Fruit fly (Drosophila melanogaster) whole organism, embryonic: Measurements from ENCODE around the gene CG14329.
A peak's percentile ranks its signal among the peaks of the same experiment; 100 is the strongest.

Experiments
- Atf-2 ChIP-seq: fragments of 200-800 bp; sonication (Bioruptor generic); optimal IDR thresholded peaks from 2 replicates; lab custom pipeline; 2016; ENCODE audit warnings: missing biosample characterization, missing genetic modification characterization
- BEAF-32 ChIP-seq: fragments of 200-800 bp; sonication (Bioruptor generic); optimal IDR thresholded peaks from 3 replicates; lab custom pipeline; 2017; ENCODE audit warnings: missing biosample characterization, missing genetic modification characterization, mild to moderate bottlenecking, moderate library complexity, missing genetic modification reagents
- Blimp-1 ChIP-seq: fragments of 200-800 bp; sonication (Bioruptor generic); optimal IDR thresholded peaks from 3 replicates; lab custom pipeline; 2018; ENCODE audit warnings: missing biosample characterization, missing genetic modification characterization, mild to moderate bottlenecking, moderate library complexity, missing genetic modification reagents
- CG10654 ChIP-seq: fragments of 200-800 bp; sonication (Bioruptor generic); optimal IDR thresholded peaks from 2 replicates; lab custom pipeline; 2016; ENCODE audit warnings: missing biosample characterization, missing genetic modification characterization
- CG11456 ChIP-seq: fragments of 200-800 bp; sonication (Bioruptor generic); IDR thresholded peaks from 3 replicates; pipeline ENCODE4 v1.3.6; 2022; ENCODE audit warnings: missing biosample characterization, missing genetic modification characterization
- CG15696 ChIP-seq: fragments of 200-800 bp; sonication (Bioruptor generic); optimal IDR thresholded peaks from 2 replicates; lab custom pipeline; 2019; ENCODE audit warnings: missing biosample characterization, mild to moderate bottlenecking, missing genetic modification characterization, moderate library complexity
- CG2712 ChIP-seq: fragments of 200-800 bp; optimal IDR thresholded peaks from 3 replicates; lab custom pipeline; 2019; ENCODE audit warnings: missing biosample characterization, mild to moderate bottlenecking, missing genetic modification characterization, moderate library complexity
- CG2889 ChIP-seq: fragments of 200-800 bp; sonication (Bioruptor generic); IDR thresholded peaks from 3 replicates; pipeline ENCODE4 v1.3.6; 2022; ENCODE audit warnings: missing biosample characterization, missing genetic modification characterization
- CG30020 ChIP-seq: fragments of 200-800 bp; optimal IDR thresholded peaks from 2 replicates; lab custom pipeline; 2019; ENCODE audit warnings: missing biosample characterization, mild to moderate bottlenecking, missing genetic modification characterization, moderate library complexity
- CG30403 ChIP-seq: fragments of 200-800 bp; sonication (Bioruptor generic); optimal IDR thresholded peaks from 3 replicates; lab custom pipeline; 2016; ENCODE audit warnings: missing biosample characterization, missing genetic modification characterization
- CG4282 ChIP-seq: fragments of 200-800 bp; sonication (Bioruptor generic); optimal IDR thresholded peaks from 2 replicates; lab custom pipeline; 2016; ENCODE audit warnings: missing biosample characterization, missing genetic modification characterization
- CG4328 ChIP-seq: fragments of 200-800 bp; sonication (Bioruptor generic); optimal IDR thresholded peaks from 3 replicates; lab custom pipeline; 2017; ENCODE audit warnings: missing biosample characterization, missing genetic modification reagents, missing genetic modification characterization
- CG43689 ChIP-seq: fragments of 200-800 bp; sonication (Bioruptor generic); IDR thresholded peaks from 2 replicates; pipeline ENCODE4 v1.3.6; 2022; ENCODE audit warnings: missing biosample characterization, missing genetic modification characterization
- CG4617 ChIP-seq: fragments of 200-800 bp; sonication (Bioruptor generic); optimal IDR thresholded peaks from 3 replicates; lab custom pipeline; 2016; ENCODE audit warnings: missing biosample characterization, missing genetic modification characterization, borderline replicate concordance
- CG4730 ChIP-seq: fragments of 200-800 bp; sonication (Bioruptor generic); IDR thresholded peaks from 2 replicates; pipeline ENCODE4 v1.3.6; 2022; ENCODE audit warnings: missing biosample characterization, missing genetic modification characterization
- CG8388 ChIP-seq: fragments of 200-800 bp; sonication (Bioruptor generic); optimal IDR thresholded peaks from 2 replicates; lab custom pipeline; 2019; ENCODE audit warnings: missing biosample characterization, mild to moderate bottlenecking, missing genetic modification characterization, moderate library complexity
- CTCF ChIP-seq: fragments of 200-800 bp; sonication (Bioruptor generic); optimal IDR thresholded peaks from 2 replicates; lab custom pipeline; 2017; ENCODE audit warnings: missing biosample characterization, mild to moderate bottlenecking, missing genetic modification characterization, moderate library complexity
- Drgx ChIP-seq: fragments of 200-800 bp; sonication (Bioruptor generic); IDR thresholded peaks from 2 replicates; pipeline ENCODE4 v1.3.6; 2022; ENCODE audit warnings: missing biosample characterization, missing genetic modification characterization
- E2f1 ChIP-seq: fragments of 200-800 bp; sonication (Bioruptor generic); IDR thresholded peaks from 2 replicates; pipeline ENCODE4 v1.3.6; 2022; ENCODE audit warnings: missing biosample characterization, missing genetic modification characterization
- Hmx ChIP-seq: fragments of 200-800 bp; sonication (Bioruptor generic); optimal IDR thresholded peaks from 2 replicates; lab custom pipeline; 2016; ENCODE audit warnings: missing biosample characterization, missing genetic modification characterization
- Hsf ChIP-seq: fragments of 200-800 bp; sonication (Bioruptor generic); optimal IDR thresholded peaks from 3 replicates; lab custom pipeline; 2016; ENCODE audit warnings: missing biosample characterization, missing genetic modification characterization
- Kr ChIP-seq: fragments of 200-800 bp; sonication (Bioruptor generic); optimal IDR thresholded peaks from 2 replicates; lab custom pipeline; 2017; ENCODE audit warnings: missing biosample characterization, mild to moderate bottlenecking, missing genetic modification characterization
- Lim3 ChIP-seq: fragments of 200-800 bp; sonication (Bioruptor generic); IDR thresholded peaks from 2 replicates; pipeline ENCODE4 v1.3.6; 2022; ENCODE audit warnings: missing biosample characterization, missing genetic modification characterization
- MTF-1 ChIP-seq: fragments of 200-800 bp; sonication (Bioruptor generic); optimal IDR thresholded peaks from 2 replicates; lab custom pipeline; 2018; ENCODE audit warnings: missing biosample characterization, mild to moderate bottlenecking, missing genetic modification characterization, borderline replicate concordance
- NFAT ChIP-seq: fragments of 200-800 bp; sonication (Bioruptor generic); IDR thresholded peaks from 2 replicates; pipeline ENCODE4 v1.3.6; 2022; ENCODE audit warnings: missing biosample characterization, missing genetic modification characterization
- NfI ChIP-seq: fragments of 200-800 bp; sonication (Bioruptor generic); optimal IDR thresholded peaks from 3 replicates; lab custom pipeline; 2018; ENCODE audit warnings: missing biosample characterization, mild to moderate bottlenecking, missing genetic modification characterization, moderate library complexity
- Ptx1 ChIP-seq: fragments of 200-800 bp; sonication (Bioruptor generic); IDR thresholded peaks from 2 replicates; pipeline ENCODE4 v1.3.6; 2022; ENCODE audit warnings: missing biosample characterization, missing genetic modification characterization
- Rfx ChIP-seq: fragments of 200-800 bp; sonication (Bioruptor generic); IDR thresholded peaks from 2 replicates; pipeline ENCODE4 v1.3.6; 2022; ENCODE audit warnings: missing biosample characterization, missing genetic modification characterization
- Side ChIP-seq: fragments of 200-800 bp; sonication (Bioruptor generic); optimal IDR thresholded peaks from 2 replicates; lab custom pipeline; 2016; ENCODE audit warnings: missing biosample characterization, missing genetic modification characterization
- Sry-β ChIP-seq: fragments of 200-800 bp; sonication (Bioruptor generic); optimal IDR thresholded peaks from 2 replicates; lab custom pipeline; 2018; ENCODE audit warnings: missing biosample characterization, mild to moderate bottlenecking, missing genetic modification characterization, moderate library complexity
- ato ChIP-seq: fragments of 200-800 bp; sonication (Bioruptor generic); IDR thresholded peaks from 2 replicates; pipeline ENCODE4 v1.3.6; 2022; ENCODE audit warnings: missing biosample characterization, missing genetic modification characterization; ENCODE audit not compliant: partially characterized antibody
- gfzf ChIP-seq: fragments of 200-800 bp; sonication (Bioruptor generic); optimal IDR thresholded peaks from 2 replicates; lab custom pipeline; 2016; ENCODE audit warnings: missing biosample characterization, mild to moderate bottlenecking, missing genetic modification characterization, moderate library complexity
- lilli ChIP-seq: fragments of 200-800 bp; sonication (Bioruptor generic); optimal IDR thresholded peaks from 3 replicates; lab custom pipeline; 2016; ENCODE audit warnings: missing biosample characterization, missing genetic modification characterization
- nau ChIP-seq: fragments of 200-800 bp; sonication (Bioruptor generic); optimal IDR thresholded peaks from 3 replicates; lab custom pipeline; 2017; ENCODE audit warnings: missing biosample characterization, mild to moderate bottlenecking, missing genetic modification characterization, missing genetic modification reagents
- nerfin-2 ChIP-seq: fragments of 200-800 bp; sonication (Bioruptor generic); IDR thresholded peaks from 2 replicates; pipeline ENCODE4 v1.3.6; 2022; ENCODE audit warnings: missing biosample characterization, missing genetic modification characterization; ENCODE audit not compliant: partially characterized antibody
- onecut ChIP-seq: fragments of 200-800 bp; sonication (Bioruptor generic); IDR thresholded peaks from 2 replicates; pipeline ENCODE4 v1.3.6; 2022; ENCODE audit warnings: missing biosample characterization, missing genetic modification characterization
- pan ChIP-seq, 4 experiments: fragments of >200 bp in 3 of 4; fragments of 200-800 bp in 1 of 4; sonication (Bioruptor generic) in 1 of 4; optimal IDR thresholded peaks in 3 of 4; IDR thresholded peaks in 1 of 4; 2 replicates each; pipeline versions ENCODE4 v1.3.6 to Lab custom; 2017 to 2022; ENCODE audit warnings: missing biosample characterization in 2 of 4, missing genetic modification characterization in 2 of 4, mixed read lengths in 1 of 4
- peb ChIP-seq: fragments of 200-800 bp; sonication (Bioruptor generic); IDR thresholded peaks from 2 replicates; pipeline ENCODE4 v1.3.6; 2022; ENCODE audit warnings: missing biosample characterization, missing genetic modification characterization
- pum ChIP-seq: fragments of 200-800 bp; sonication (Bioruptor generic); optimal IDR thresholded peaks from 2 replicates; lab custom pipeline; 2016; ENCODE audit warnings: missing biosample characterization, missing genetic modification characterization
- ranshi ChIP-seq: fragments of 200-800 bp; sonication (Bioruptor generic); IDR thresholded peaks from 2 replicates; pipeline ENCODE4 v1.3.6; 2022; ENCODE audit warnings: missing biosample characterization, missing genetic modification characterization
- sc ChIP-seq, 3 experiments: fragments of >200 bp in 2 of 3; fragments of 200-800 bp in 1 of 3; sonication (Bioruptor generic) in 1 of 3; optimal IDR thresholded peaks; 2 replicates in 2 of 3; 3 replicates in 1 of 3; lab custom pipeline; 2017; ENCODE audit warnings: mild to moderate bottlenecking in 1 of 3, missing biosample characterization in 1 of 3, missing genetic modification characterization in 1 of 3, missing genetic modification reagents in 1 of 3
- slbo ChIP-seq: fragments of 200-800 bp; sonication (Bioruptor generic); IDR thresholded peaks from 2 replicates; pipeline ENCODE4 v1.3.6; 2022; ENCODE audit warnings: missing biosample characterization, missing genetic modification characterization
- sob ChIP-seq: fragments of 200-800 bp; sonication (Bioruptor generic); IDR thresholded peaks from 2 replicates; pipeline ENCODE4 v1.3.6; 2022; ENCODE audit warnings: missing biosample characterization, missing genetic modification characterization
- stc ChIP-seq: fragments of 200-800 bp; sonication (Bioruptor generic); IDR thresholded peaks from 2 replicates; pipeline ENCODE4 v1.3.6; 2022; ENCODE audit warnings: missing biosample characterization, missing genetic modification characterization
- sug ChIP-seq: fragments of 200-800 bp; optimal IDR thresholded peaks from 2 replicates; lab custom pipeline; 2019; ENCODE audit warnings: missing biosample characterization, mild to moderate bottlenecking, missing genetic modification characterization, moderate library complexity
- tap ChIP-seq: fragments of 200-800 bp; optimal IDR thresholded peaks from 3 replicates; lab custom pipeline; 2019; ENCODE audit warnings: missing biosample characterization, mild to moderate bottlenecking, missing genetic modification characterization, moderate library complexity
- ttk ChIP-seq: fragments of 200-800 bp; sonication (Bioruptor generic); IDR thresholded peaks from 2 replicates; pipeline ENCODE4 v2.1.2; 2022; ENCODE audit warnings: missing biosample characterization, missing genetic modification characterization
- tx ChIP-seq: fragments of 200-800 bp; sonication (Bioruptor generic); optimal IDR thresholded peaks from 2 replicates; lab custom pipeline; 2016; ENCODE audit warnings: missing biosample characterization, missing genetic modification characterization

Gene CG14329

DNA sequence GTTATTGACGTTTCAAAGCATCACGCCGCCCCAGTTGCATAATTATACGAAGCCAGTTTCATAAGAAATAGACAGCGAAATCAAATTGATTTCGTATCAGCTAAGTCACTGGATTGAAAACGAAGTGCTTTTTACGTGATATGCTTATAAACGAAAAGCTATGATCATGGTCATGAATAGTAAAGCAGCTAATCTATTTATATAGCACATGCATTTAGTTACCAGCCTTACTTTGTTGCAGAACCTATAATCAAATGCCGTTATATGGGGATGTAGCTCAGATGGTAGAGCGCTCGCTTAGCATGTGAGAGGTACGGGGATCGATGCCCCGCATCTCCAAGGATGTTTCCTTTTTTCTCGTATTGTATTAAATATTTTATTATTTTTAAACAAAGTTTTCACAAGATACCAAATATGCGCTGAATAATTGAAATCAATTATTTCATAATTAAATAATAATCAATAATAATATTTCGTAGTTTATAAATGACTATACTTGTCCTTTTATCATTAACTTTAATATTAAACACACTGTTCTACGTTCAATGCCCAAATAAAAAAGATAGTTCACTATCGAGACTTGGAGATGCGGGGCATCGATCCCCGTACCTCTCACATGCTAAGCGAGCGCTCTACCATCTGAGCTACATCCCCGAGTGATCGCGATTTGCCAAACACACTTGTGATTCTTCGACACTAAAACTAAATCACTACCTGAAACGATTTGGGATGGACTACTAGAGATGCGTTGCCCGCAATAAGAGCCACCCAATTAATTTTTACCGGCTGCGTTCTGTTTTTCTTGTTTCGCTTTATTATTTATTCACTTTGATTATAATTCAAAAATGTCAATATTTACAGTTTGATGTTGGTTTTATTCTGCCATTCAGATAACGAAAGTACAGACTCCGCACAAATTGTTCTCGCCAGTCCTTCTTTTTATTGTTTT, 37.2 kb downstream of the CG14329 start (continued):
- TF ChIP-seq E2f1 (GFP tag; lab: Robert Waterston, UW) (no peak), ranshi (GFP tag; lab: Robert Waterston, UW) (no peak), Sry-β (GFP tag; lab: Kevin White, UChicago) (peak; percentile 70), Ptx1 (GFP tag; lab: Robert Waterston, UW) (no peak), CG4328 (GFP tag; lab: Kevin White, UChicago) (no peak), NfI (GFP tag; lab: Kevin White, UChicago) (no peak), BEAF-32 (GFP tag; lab: Kevin White, UChicago) (no peak), pum (GFP tag; lab: Kevin White, UChicago) (no peak), stc (GFP tag; lab: Robert Waterston, UW) (no peak), CG2712 (tag; lab: Kevin White, UChicago) (peak; percentile 9), peb (GFP tag; lab: Robert Waterston, UW) (no peak), CG4730 (no peak), CG11456 (GFP tag; lab: Robert Waterston, UW) (no peak), CG30403 (GFP tag; lab: Kevin White, UChicago) (no peak), Kr (GFP tag; lab: Kevin White, UChicago) (no peak), Lim3 (GFP tag; lab: Robert Waterston, UW) (no peak), MTF-1 (GFP tag; lab: Kevin White, UChicago) (no peak), ato (peak; percentile 65; the same call in 1 of the 2 replicates), Side (no peak), CG30020 (tag; lab: Kevin White, UChicago) (no peak), gfzf (GFP tag; lab: Kevin White, UChicago) (no peak), NFAT (GFP tag; lab: Robert Waterston, UW) (0 out of 2 replicates have a peak, but pooled peaks have one; percentile 35), tap (tag; lab: Kevin White, UChicago) (no peak), sc (optimal IDR thresholded peaks at IDR 0.05; lab: Kevin White, UChicago) (no peak), sc (GFP tag; optimal IDR thresholded peaks at IDR 0.05; lab: Kevin White, UChicago) (no peak), Rfx (peak; percentile 39; the same call in 1 of the 2 replicates), pan (optimal IDR thresholded peaks at IDR 0.05; lab: Kevin White, UChicago) (no peak), pan (GFP tag; optimal IDR thresholded peaks at IDR 0.05 in 1 of 2, IDR thresholded peaks at IDR 0.05 in 1 of 2) (no peak), CG10654 (GFP tag; lab: Kevin White, UChicago) (no peak), Blimp-1 (GFP tag; lab: Kevin White, UChicago) (no peak), CG15696 (no peak), tx (GFP tag; lab: Kevin White, UChicago) (no peak), onecut (no peak), nau (GFP tag; lab: Kevin White, UChicago) (no peak), sug (tag; lab: Kevin White, UChicago) (no peak), CG4617 (no peak), Hsf (no peak), lilli (GFP tag; lab: Kevin White, UChicago) (peak; percentile 10), Drgx (GFP tag; lab: Robert Waterston, UW) (no peak), ttk (GFP tag; lab: Robert Waterston, UW) (no peak), CTCF (GFP tag; lab: Kevin White, UChicago) (no peak), Hmx (GFP tag; lab: Kevin White, UChicago) (no peak), slbo (GFP tag; lab: Robert Waterston, UW) (peak; percentile 34; the same call in 1 of the 2 replicates), CG2889 (GFP tag; lab: Robert Waterston, UW) (no peak), CG43689 (GFP tag; lab: Robert Waterston, UW) (no peak), sob (peak; percentile 37; the same call in 1 of the 2 replicates), nerfin-2 (peak; percentile 64), CG8388 (GFP tag; lab: Kevin White, UChicago) (no peak), Atf-2 (GFP tag; lab: Kevin White, UChicago) (no peak), CG4282 (no peak)
